Fruit fly (Drosophila melanogaster) whole organism, embryonic: Measurements from ENCODE around the gene brv3.

Experiments
- Aef1 ChIP-seq: fragments of 200-800 bp; sonication (Bioruptor generic); IDR thresholded peaks from 3 replicates; pipeline ENCODE4 v1.3.6; 2022; ENCODE audit warnings: missing biosample characterization, missing genetic modification characterization
- CG12155 ChIP-seq: fragments of 200-800 bp; sonication (Bioruptor generic); optimal IDR thresholded peaks from 3 replicates; lab custom pipeline; 2016; ENCODE audit warnings: missing biosample characterization, missing genetic modification characterization
- CG1529 ChIP-seq: fragments of 200-800 bp; sonication (Bioruptor generic); optimal IDR thresholded peaks from 3 replicates; lab custom pipeline; 2018; ENCODE audit warnings: missing biosample characterization, missing genetic modification characterization
- CG15479 ChIP-seq: fragments of 200-800 bp; sonication (Bioruptor generic); optimal IDR thresholded peaks from 3 replicates; lab custom pipeline; 2019; ENCODE audit warnings: missing biosample characterization, mild to moderate bottlenecking, missing genetic modification characterization, moderate library complexity
- CG15696 ChIP-seq: fragments of 200-800 bp; sonication (Bioruptor generic); optimal IDR thresholded peaks from 2 replicates; lab custom pipeline; 2019; ENCODE audit warnings: missing biosample characterization, mild to moderate bottlenecking, missing genetic modification characterization, moderate library complexity
- CG1602 ChIP-seq: fragments of 200-800 bp; sonication (Bioruptor generic); optimal IDR thresholded peaks from 3 replicates; lab custom pipeline; 2016; ENCODE audit warnings: missing biosample characterization, missing genetic modification characterization
- CG2199 ChIP-seq: fragments of 200-800 bp; sonication (Bioruptor generic); IDR thresholded peaks from 3 replicates; pipeline ENCODE4 v1.3.6; 2022; ENCODE audit warnings: missing biosample characterization, missing genetic modification characterization
- CG2875 ChIP-seq: fragments of 200-800 bp; sonication (Bioruptor generic); optimal IDR thresholded peaks from 2 replicates; lab custom pipeline; 2017; ENCODE audit warnings: missing biosample characterization, mild to moderate bottlenecking, missing genetic modification characterization, missing genetic modification reagents
- CG32532 ChIP-seq: fragments of 200-800 bp; sonication (Bioruptor generic); IDR thresholded peaks from 2 replicates; pipeline ENCODE4 v1.3.6; 2022; ENCODE audit warnings: missing biosample characterization, missing genetic modification characterization
- CG3281 ChIP-seq: fragments of 200-800 bp; sonication (Bioruptor generic); optimal IDR thresholded peaks from 3 replicates; lab custom pipeline; 2017; ENCODE audit warnings: missing biosample characterization, mild to moderate bottlenecking, missing genetic modification characterization
- CG33213 ChIP-seq: fragments of 200-800 bp; sonication (Bioruptor generic); optimal IDR thresholded peaks from 3 replicates; lab custom pipeline; 2016; ENCODE audit warnings: missing biosample characterization, missing genetic modification characterization
- CG6683 ChIP-seq: fragments of 200-800 bp; sonication (Bioruptor generic); optimal IDR thresholded peaks from 2 replicates; lab custom pipeline; 2017; ENCODE audit warnings: missing biosample characterization, mild to moderate bottlenecking, missing genetic modification characterization, missing genetic modification reagents
- CG6854 ChIP-seq: fragments of 200-800 bp; sonication (Bioruptor generic); optimal IDR thresholded peaks from 3 replicates; lab custom pipeline; 2017; ENCODE audit warnings: missing biosample characterization, mild to moderate bottlenecking, missing genetic modification characterization
- CG7357 ChIP-seq: fragments of 200-800 bp; sonication (Bioruptor generic); IDR thresholded peaks from 3 replicates; pipeline ENCODE4 v1.3.6; 2022; ENCODE audit warnings: missing biosample characterization, missing genetic modification characterization
- CG7839 ChIP-seq: fragments of 200-800 bp; sonication (Bioruptor generic); optimal IDR thresholded peaks from 3 replicates; lab custom pipeline; 2018; ENCODE audit warnings: missing biosample characterization, mild to moderate bottlenecking, missing genetic modification characterization, moderate library complexity
- CG8924 ChIP-seq: fragments of 200-800 bp; optimal IDR thresholded peaks from 3 replicates; lab custom pipeline; 2019; ENCODE audit warnings: missing biosample characterization, mild to moderate bottlenecking, missing genetic modification characterization, moderate library complexity
- Dbx ChIP-seq: fragments of 200-800 bp; sonication (Bioruptor generic); IDR thresholded peaks from 3 replicates; pipeline ENCODE4 v1.3.6; 2022; ENCODE audit warnings: missing biosample characterization, missing genetic modification characterization
- Doc2 ChIP-seq: fragments of 200-800 bp; sonication (Bioruptor generic); IDR thresholded peaks from 2 replicates; pipeline ENCODE4 v1.3.6; 2022; ENCODE audit warnings: missing biosample characterization, missing genetic modification characterization
- Dref ChIP-seq: fragments of 200-800 bp; sonication (Bioruptor generic); IDR thresholded peaks from 2 replicates; pipeline ENCODE4 v1.3.6; 2022; ENCODE audit warnings: missing biosample characterization, missing genetic modification characterization
- E2f2 ChIP-seq: fragments of 200-800 bp; sonication (Bioruptor generic); IDR thresholded peaks from 2 replicates; pipeline ENCODE4 v1.3.6; 2022; ENCODE audit warnings: missing biosample characterization, missing genetic modification characterization
- GATAe ChIP-seq: fragments of 200-800 bp; sonication (Bioruptor generic); conservative IDR thresholded peaks from 2 replicates; pipeline ENCODE4 v1.3.6; 2022; ENCODE audit warnings: missing biosample characterization, missing genetic modification characterization
- Hr39 ChIP-seq: fragments of >200 bp; optimal IDR thresholded peaks from 2 replicates; lab custom pipeline; 2017
- Lim3 ChIP-seq: fragments of 200-800 bp; sonication (Bioruptor generic); IDR thresholded peaks from 2 replicates; pipeline ENCODE4 v1.3.6; 2022; ENCODE audit warnings: missing biosample characterization, missing genetic modification characterization
- MBD-R2 ChIP-seq: fragments of 200-800 bp; sonication (Bioruptor generic); IDR thresholded peaks from 2 replicates; pipeline ENCODE4 v1.3.6; 2022; ENCODE audit warnings: missing biosample characterization, missing genetic modification characterization
- Med ChIP-seq: fragments of 200-800 bp; sonication (Bioruptor generic); peaks from one replicate; lab custom pipeline; 2016; ENCODE audit warnings: missing biosample characterization, missing genetic modification characterization, mild to moderate bottlenecking, inconsistent platforms, moderate library complexity
- Mes4 ChIP-seq: fragments of 200-800 bp; sonication (Bioruptor generic); optimal IDR thresholded peaks from 2 replicates; lab custom pipeline; 2016; ENCODE audit warnings: missing biosample characterization, missing genetic modification characterization
- Opbp ChIP-seq: fragments of 200-800 bp; sonication (Bioruptor generic); IDR thresholded peaks from 3 replicates; pipeline ENCODE4 v1.3.6; 2022; ENCODE audit warnings: missing biosample characterization, missing genetic modification characterization; ENCODE audit not compliant: partially characterized antibody
- Rx ChIP-seq: fragments of 200-800 bp; sonication (Bioruptor generic); IDR thresholded peaks from 2 replicates; pipeline ENCODE4 v1.3.6; 2022; ENCODE audit warnings: missing biosample characterization, missing genetic modification characterization
- YL-1 ChIP-seq: fragments of 200-800 bp; sonication (Bioruptor generic); optimal IDR thresholded peaks from 3 replicates; lab custom pipeline; 2017; ENCODE audit warnings: missing biosample characterization, mild to moderate bottlenecking, missing genetic modification characterization
- ap ChIP-seq: fragments of 200-800 bp; sonication (Bioruptor generic); IDR thresholded peaks from 2 replicates; pipeline ENCODE4 v1.3.6; 2022; ENCODE audit warnings: missing biosample characterization, missing genetic modification characterization
- ara ChIP-seq: fragments of 200-800 bp; sonication (Bioruptor generic); IDR thresholded peaks from 2 replicates; pipeline ENCODE4 v1.3.6; 2022; ENCODE audit warnings: missing biosample characterization, missing genetic modification characterization
- caup ChIP-seq: fragments of 200-800 bp; sonication (Bioruptor generic); optimal IDR thresholded peaks from 3 replicates; lab custom pipeline; 2017; ENCODE audit warnings: missing biosample characterization, mild to moderate bottlenecking, missing genetic modification characterization, moderate library complexity; ENCODE audit not compliant: severe bottlenecking
- chn ChIP-seq: fragments of 200-800 bp; sonication (Bioruptor generic); optimal IDR thresholded peaks from 2 replicates; lab custom pipeline; 2016; ENCODE audit warnings: missing biosample characterization, missing genetic modification characterization
- crc ChIP-seq: fragments of 200-800 bp; sonication (Bioruptor generic); optimal IDR thresholded peaks from 2 replicates; lab custom pipeline; 2016; ENCODE audit warnings: missing biosample characterization, missing genetic modification characterization
- dimm ChIP-seq: fragments of 200-800 bp; sonication (Bioruptor generic); IDR thresholded peaks from 2 replicates; pipeline ENCODE4 v1.3.6; 2022; ENCODE audit warnings: missing biosample characterization, missing genetic modification characterization
- dm ChIP-seq: fragments of 200-800 bp; sonication (Bioruptor generic); optimal IDR thresholded peaks from 3 replicates; lab custom pipeline; 2016; ENCODE audit warnings: missing biosample characterization, missing genetic modification characterization
- ftz-f1 ChIP-seq: fragments of 200-800 bp; sonication (Bioruptor generic); optimal IDR thresholded peaks from 2 replicates; lab custom pipeline; 2016; ENCODE audit warnings: missing biosample characterization, missing genetic modification characterization
- hth ChIP-seq: fragments of >200 bp; optimal IDR thresholded peaks from 2 replicates; lab custom pipeline; 2017; ENCODE audit warnings: inconsistent platforms
- ken ChIP-seq: fragments of 200-800 bp; sonication (Bioruptor generic); IDR thresholded peaks from 3 replicates; pipeline ENCODE4 v1.3.6; 2022; ENCODE audit warnings: missing biosample characterization, missing genetic modification characterization
- nerfin-2 ChIP-seq: fragments of 200-800 bp; sonication (Bioruptor generic); IDR thresholded peaks from 2 replicates; pipeline ENCODE4 v1.3.6; 2022; ENCODE audit warnings: missing biosample characterization, missing genetic modification characterization; ENCODE audit not compliant: partially characterized antibody
- onecut ChIP-seq: fragments of 200-800 bp; sonication (Bioruptor generic); IDR thresholded peaks from 2 replicates; pipeline ENCODE4 v1.3.6; 2022; ENCODE audit warnings: missing biosample characterization, missing genetic modification characterization
- pfk ChIP-seq: fragments of 200-800 bp; sonication (Bioruptor generic); optimal IDR thresholded peaks from 2 replicates; lab custom pipeline; 2018; ENCODE audit warnings: missing biosample characterization, mild to moderate bottlenecking, missing genetic modification characterization, moderate library complexity
- pho ChIP-seq: fragments of 200-800 bp; sonication (Bioruptor generic); optimal IDR thresholded peaks from 2 replicates; lab custom pipeline; 2016; ENCODE audit warnings: missing biosample characterization, missing genetic modification characterization
- pita ChIP-seq: fragments of 200-800 bp; sonication (Bioruptor generic); optimal IDR thresholded peaks from 2 replicates; lab custom pipeline; 2017; ENCODE audit warnings: missing biosample characterization, mild to moderate bottlenecking, missing genetic modification characterization
- pzg ChIP-seq: fragments of 200-800 bp; sonication (Bioruptor generic); optimal IDR thresholded peaks from 3 replicates; lab custom pipeline; 2018; ENCODE audit warnings: missing biosample characterization, mild to moderate bottlenecking, missing genetic modification characterization, moderate library complexity
- ssp ChIP-seq: fragments of 200-800 bp; sonication (Bioruptor generic); IDR thresholded peaks from 2 replicates; pipeline ENCODE4 v1.3.6; 2022; ENCODE audit warnings: missing biosample characterization, missing genetic modification characterization
- tgo ChIP-seq: fragments of 200-800 bp; sonication (Bioruptor generic); IDR thresholded peaks from 3 replicates; pipeline ENCODE4 v1.3.6; 2022; ENCODE audit warnings: missing biosample characterization, missing genetic modification characterization
- twi ChIP-seq: fragments of 200-800 bp; optimal IDR thresholded peaks from 2 replicates; lab custom pipeline; 2019; ENCODE audit warnings: missing biosample characterization, mild to moderate bottlenecking, missing genetic modification characterization, moderate library complexity
- zen2 ChIP-seq: fragments of 200-800 bp; sonication (Bioruptor generic); IDR thresholded peaks from 3 replicates; pipeline ENCODE4 v1.3.6; 2022; ENCODE audit warnings: missing biosample characterization, missing genetic modification characterization; ENCODE audit not compliant: partially characterized antibody
- zf30C ChIP-seq: fragments of 200-800 bp; sonication (Bioruptor generic); optimal IDR thresholded peaks from 3 replicates; lab custom pipeline; 2018; ENCODE audit warnings: missing biosample characterization, mild to moderate bottlenecking, missing genetic modification characterization

brv3 gene

dm6 chrX:2646022-2646761, 21.8 kb upstream of the brv3 start (continued):
- TF ChIP-seq CG2199 (GFP tag; lab: Robert Waterston, UW) = peak; percentile 94; the same call in 2 of the 3 replicates
- peak; percentile 96 for TF ChIP-seq chn (GFP tag; lab: Kevin White, UChicago)
- no peak for TF ChIP-seq CG15479
- TF ChIP-seq CG6854 (GFP tag; lab: Kevin White, UChicago) = peak; percentile 97
- TF ChIP-seq onecut (GFP tag; lab: Robert Waterston, UW) = peak; percentile 96
- TF ChIP-seq CG1529 (GFP tag; lab: Kevin White, UChicago) = peak; percentile 96
- peak; percentile 98 for TF ChIP-seq pfk
- TF ChIP-seq CG32532 = peak; percentile 97
- TF ChIP-seq ken (GFP tag; lab: Robert Waterston, UW) = peak; percentile 95
- peak; percentile 94 for TF ChIP-seq Aef1 (GFP tag; lab: Robert Waterston, UW)
- peak; percentile 93 for TF ChIP-seq dimm (GFP tag; lab: Robert Waterston, UW)
- TF ChIP-seq hth (lab: Kevin White, UChicago) = no peak
- TF ChIP-seq CG3281 (GFP tag; lab: Kevin White, UChicago) = peak; percentile 97
- peak; percentile 72 for TF ChIP-seq nerfin-2
- peak; percentile 83 for TF ChIP-seq E2f2 (GFP tag; lab: Robert Waterston, UW)
- peak; percentile 76; the same call in 1 of the 2 replicates for TF ChIP-seq Doc2 (GFP tag; lab: Robert Waterston, UW)
- TF ChIP-seq pita (GFP tag; lab: Kevin White, UChicago) = no peak
- 0 out of 2 replicates have a peak, but pooled peaks have one; percentile 35 for TF ChIP-seq Dref (GFP tag; lab: Robert Waterston, UW)
- peak; percentile 74 for TF ChIP-seq CG15696
- peak; percentile 93 for TF ChIP-seq CG6683 (GFP tag; lab: Kevin White, UChicago)
- peak; percentile 96 for TF ChIP-seq pho (GFP tag; lab: Kevin White, UChicago)
- peak; percentile 89 for TF ChIP-seq twi (tag; lab: Kevin White, UChicago)
- TF ChIP-seq crc = peak; percentile 94
- TF ChIP-seq CG12155 (GFP tag; lab: Kevin White, UChicago) = peak; percentile 95
- peak; percentile 95 for TF ChIP-seq Mes4 (GFP tag; lab: Kevin White, UChicago)
- peak; percentile 44; the same call in 1 of the 3 replicates for TF ChIP-seq Opbp (GFP tag; lab: Robert Waterston, UW)
- TF ChIP-seq MBD-R2 (GFP tag; lab: Robert Waterston, UW) = peak; percentile 92
- peak; percentile 30 for TF ChIP-seq pzg (GFP tag; lab: Kevin White, UChicago)
- TF ChIP-seq Dbx (GFP tag; lab: Robert Waterston, UW) = peak; percentile 96
- no peak for TF ChIP-seq Hr39 (lab: Kevin White, UChicago)
- peak; percentile 25 for TF ChIP-seq zf30C (GFP tag; lab: Kevin White, UChicago)
- peak; percentile 98 for TF ChIP-seq CG7839 (tag; lab: Kevin White, UChicago)
- TF ChIP-seq CG8924 (tag; lab: Kevin White, UChicago) = peak; percentile 98
- TF ChIP-seq Med = peak; percentile 99
- peak; percentile 96 for TF ChIP-seq Rx (GFP tag; lab: Robert Waterston, UW)
- peak; percentile 95 for TF ChIP-seq CG1602 (GFP tag; lab: Kevin White, UChicago)
- TF ChIP-seq Lim3 (GFP tag; lab: Robert Waterston, UW) = peak; percentile 90
- peak; percentile 96 for TF ChIP-seq tgo
- TF ChIP-seq ara = peak; percentile 89
- peak; percentile 96 for TF ChIP-seq CG2875 (GFP tag; lab: Kevin White, UChicago)
- TF ChIP-seq zen2 = no peak; the same call in 2 of the 3 replicates
- TF ChIP-seq CG7357 (GFP tag; lab: Robert Waterston, UW) = peak; percentile 90
- TF ChIP-seq YL-1 (GFP tag; lab: Kevin White, UChicago) = peak; percentile 91
- TF ChIP-seq ftz-f1 = peak; percentile 87
- TF ChIP-seq GATAe (GFP tag; lab: Robert Waterston, UW) = peak; percentile 82
- peak; percentile 96 for TF ChIP-seq caup (GFP tag; lab: Kevin White, UChicago)
- peak; percentile 93 for TF ChIP-seq ap (GFP tag; lab: Robert Waterston, UW)
- TF ChIP-seq dm (GFP tag; lab: Kevin White, UChicago) = peak; percentile 92
- peak; percentile 90 for TF ChIP-seq CG33213 (GFP tag; lab: Kevin White, UChicago)
- peak; percentile 84 for TF ChIP-seq ssp
